Worm (Caenorhabditis elegans) whole organism, midembryonic: ENCODE data around the gene clec-122.

Source experiments
- cog-1 ChIP-seq: sonication (generic microtip); optimal IDR thresholded peaks from 2 replicates; lab custom pipeline; 2016; ENCODE audit warnings: missing genetic modification characterization, missing compliant biosample characterization
- flt-1 ChIP-seq: fragments of 200-800 bp; sonication (Bioruptor generic); IDR thresholded peaks from 2 replicates; pipeline ENCODE4 v1.3.6; 2022; ENCODE audit warnings: missing genetic modification characterization, missing compliant biosample characterization
- med-1 ChIP-seq: sonication (generic microtip); optimal IDR thresholded peaks from 2 replicates; lab custom pipeline; 2017; ENCODE audit warnings: missing genetic modification characterization, mild to moderate bottlenecking, missing compliant biosample characterization, antibody characterized with exemption, missing genetic modification reagents; ENCODE audit not compliant: insufficient read depth
- ztf-29 ChIP-seq: fragments of 200-800 bp; sonication (Bioruptor generic); IDR thresholded peaks from 2 replicates; pipeline ENCODE4 v1.3.6; 2022; ENCODE audit warnings: missing genetic modification reagents, missing genetic modification characterization, missing compliant biosample characterization

- TF ChIP-seq flt-1 (GFP tag; lab: Robert Waterston, UW), result no peak
- no peak for TF ChIP-seq ztf-29 (GFP tag; lab: Robert Waterston, UW)
- TF ChIP-seq cog-1 (tag; lab: Kevin White, UChicago), result no peak
- no peak for TF ChIP-seq med-1 (GFP tag; lab: Kevin White, UChicago)
These were observed 6.4 kb downstream of the clec-122 start, which contains the start of gene Y25C1A.2 for ce11 chrII:3112313-3112712.
